Worm (Caenorhabditis elegans) whole organism, late embryonic: ENCODE measurements around the gene srh-220.

ENCODE experiments used
- ama-1 ChIP-seq: fragments of 150-350 bp; optimal IDR thresholded peaks from 2 replicates; lab custom pipeline; 2014
- ceh-6 ChIP-seq: fragments of 200-800 bp; sonication (Bioruptor generic); optimal IDR thresholded peaks from 2 replicates; lab custom pipeline; 2018; ENCODE audit warnings: mild to moderate bottlenecking, missing genetic modification characterization, missing compliant biosample characterization
- elt-2 ChIP-seq: sonication (generic microtip); optimal IDR thresholded peaks from 2 replicates; lab custom pipeline; 2016; ENCODE audit warnings: missing genetic modification reagents, missing genetic modification characterization, missing compliant biosample characterization
- gmeb-2 ChIP-seq: sonication (generic microtip); optimal IDR thresholded peaks from 2 replicates; lab custom pipeline; 2016; ENCODE audit warnings: missing genetic modification characterization, inconsistent platforms, missing compliant biosample characterization
- nhr-11 ChIP-seq: fragments of 150-350 bp; optimal IDR thresholded peaks from 2 replicates; lab custom pipeline; 2014; ENCODE audit warnings: missing biosample characterization, missing genetic modification characterization
- sox-4 ChIP-seq: sonication (generic microtip); optimal IDR thresholded peaks from 2 replicates; lab custom pipeline; 2017; ENCODE audit warnings: mild to moderate bottlenecking, missing genetic modification characterization, inconsistent platforms, missing compliant biosample characterization
- syd-9 ChIP-seq: sonication (generic microtip); optimal IDR thresholded peaks from 2 replicates; lab custom pipeline; 2016; ENCODE audit warnings: mild to moderate bottlenecking, missing genetic modification characterization, moderate library complexity, missing compliant biosample characterization
- ztf-16 ChIP-seq: sonication (generic microtip); optimal IDR thresholded peaks from 2 replicates; lab custom pipeline; 2017; ENCODE audit warnings: missing genetic modification characterization, missing compliant biosample characterization

ce11 chrIV:3995384-3995783 is 17.6 kb upstream of the srh-220 start, which contains the start of gene F47C12.7:
- no peak for TF ChIP-seq ama-1 (lab: Kevin White, UChicago)
- no peak for TF ChIP-seq nhr-11
- no peak for TF ChIP-seq elt-2 (tag; lab: Kevin White, UChicago)
- no peak for TF ChIP-seq ztf-16 (tag; lab: Kevin White, UChicago)
- no peak for TF ChIP-seq sox-4 (tag; lab: Kevin White, UChicago)
- no peak for TF ChIP-seq gmeb-2 (tag; lab: Kevin White, UChicago)
- no peak for TF ChIP-seq ceh-6 (GFP tag; lab: Kevin White, UChicago)
- TF ChIP-seq syd-9, result no peak
